Worm (Caenorhabditis elegans): ENCODE measurements around the gene F30H5.3.
A peak's percentile ranks its signal among the peaks of the same experiment; 100 is the strongest.

F30H5.3 gene

DNA sequence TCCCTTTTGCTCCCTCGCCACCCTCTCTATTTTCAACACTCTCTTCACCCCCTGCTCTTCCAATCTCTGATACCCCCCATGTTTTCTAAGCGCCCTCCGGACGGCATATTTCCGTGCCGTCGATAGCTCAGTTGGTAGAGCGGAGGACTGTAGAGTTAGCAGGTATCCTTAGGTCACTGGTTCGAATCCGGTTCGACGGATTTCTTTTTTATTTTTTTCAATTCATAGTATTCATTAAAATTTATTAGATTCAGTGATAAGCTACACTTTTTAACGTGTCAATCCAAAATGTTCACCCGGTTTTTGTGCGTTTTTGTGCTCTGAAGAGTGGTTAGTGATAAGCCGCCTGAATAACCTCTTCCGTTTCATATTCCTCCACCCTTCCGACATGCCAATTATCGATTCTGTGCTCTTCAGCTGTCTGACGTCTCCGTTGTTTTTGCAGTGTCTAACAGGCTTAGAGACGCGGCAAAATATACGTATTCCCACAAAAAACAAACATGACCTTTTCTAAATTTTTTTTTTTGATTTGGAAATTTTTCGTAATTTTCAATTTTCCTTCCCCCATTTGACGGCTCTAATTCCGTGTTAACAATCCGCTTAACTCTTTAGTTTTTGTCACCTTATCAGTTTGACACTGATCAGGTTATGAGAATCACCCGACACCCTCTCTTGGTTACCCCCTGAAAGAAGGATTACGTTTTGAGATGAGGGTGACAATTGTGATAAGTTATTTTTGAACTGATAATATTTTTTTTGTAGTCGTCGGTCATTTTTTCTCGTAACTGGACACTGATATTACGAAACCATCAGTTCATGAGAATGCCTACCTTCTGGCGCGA lies 23.5 kb upstream of the F30H5.3 start (continued):
- TF ChIP-seq mxl-3 (GFP tag; optimal IDR thresholded peaks at IDR 0.05) = peak; percentile 11
- no peak for TF ChIP-seq unc-130 (GFP tag; optimal IDR thresholded peaks at IDR 0.05)
- TF ChIP-seq dmd-8 (GFP tag; IDR thresholded peaks at IDR 0.05) = 0 out of 2 replicates have a peak, but pooled peaks have one; percentile 58
- TF ChIP-seq F44E2.7 (GFP tag; IDR thresholded peaks at IDR 0.05) = no peak
- TF ChIP-seq F37D6.2 (tag; optimal IDR thresholded peaks at IDR 0.05) = no peak
- TF ChIP-seq egl-27 (tag; optimal IDR thresholded peaks at IDR 0.05) = no peak
- TF ChIP-seq daf-12 (tag; optimal IDR thresholded peaks at IDR 0.05) = no peak
- peak; percentile 54; the same call in 1 of the 2 replicates for TF ChIP-seq dmd-9 (GFP tag; IDR thresholded peaks at IDR 0.05)
- no peak for TF ChIP-seq nhr-42 (GFP tag; IDR thresholded peaks at IDR 0.05)
- TF ChIP-seq daf-8 (GFP tag; IDR thresholded peaks at IDR 0.05) = no peak
- no peak for TF ChIP-seq F49E8.2 (tag; optimal IDR thresholded peaks at IDR 0.05; ENCODE audit: borderline replicate concordance)
- no peak for TF ChIP-seq lin-13 (GFP tag; optimal IDR thresholded peaks at IDR 0.05)
- no peak for TF ChIP-seq nhr-111 (GFP tag; optimal IDR thresholded peaks at IDR 0.05)
- TF ChIP-seq duxl-1 (tag; optimal IDR thresholded peaks at IDR 0.05; ENCODE audit: poor library complexity) = no peak
- no peak for TF ChIP-seq skn-1 (tag; optimal IDR thresholded peaks at IDR 0.05)
- TF ChIP-seq nhr-28 (tag; optimal IDR thresholded peaks at IDR 0.05) = peak; percentile 39
- peak in 1 of 2 experiments; percentile 67; a peak in 1 of 4 replicates for TF ChIP-seq madf-5 (GFP tag; IDR thresholded peaks at IDR 0.05)
- TF ChIP-seq R02D3.7 (tag; optimal IDR thresholded peaks at IDR 0.05) = no peak
- TF ChIP-seq nhr-25 (tag; optimal IDR thresholded peaks at IDR 0.05; ENCODE audit: borderline replicate concordance, insufficient read depth) = no peak
- TF ChIP-seq nhr-77 (tag; optimal IDR thresholded peaks at IDR 0.05) = no peak
- peak; percentile 72; the same call in 1 of the 2 replicates for TF ChIP-seq tra-1 (GFP tag; IDR thresholded peaks at IDR 0.05)
- TF ChIP-seq F10B5.3 (tag; optimal IDR thresholded peaks at IDR 0.05) = no peak
- no peak for TF ChIP-seq ZK337.2 (GFP tag; IDR thresholded peaks at IDR 0.05)
- no peak for TF ChIP-seq aha-1 (tag)
- TF ChIP-seq snpc-1.2 (GFP tag; IDR thresholded peaks at IDR 0.05) = no peak
- peak; percentile 61 for TF ChIP-seq hmg-1.1 (GFP tag; IDR thresholded peaks at IDR 0.05)
- no peak for TF ChIP-seq zip-11 (GFP tag; IDR thresholded peaks at IDR 0.05)
- no peak for TF ChIP-seq fos-1 (tag; optimal IDR thresholded peaks at IDR 0.05)
- TF ChIP-seq ceh-44 (GFP tag; IDR thresholded peaks at IDR 0.05) = no peak
- no peak for TF ChIP-seq sdz-12 (GFP tag; optimal IDR thresholded peaks at IDR 0.05)
- no peak for TF ChIP-seq nhr-76 (tag; optimal IDR thresholded peaks at IDR 0.05)
- 0 out of 2 replicates have a peak, but pooled peaks have one; percentile 28 for TF ChIP-seq ctbp-1 (GFP tag; IDR thresholded peaks at IDR 0.05)
- no peak for TF ChIP-seq aly-2 (tag; optimal IDR thresholded peaks at IDR 0.05)
- peak; percentile 43; the same call in 1 of the 2 replicates for TF ChIP-seq D1046.2 (GFP tag; IDR thresholded peaks at IDR 0.05)
- TF ChIP-seq daf-19 (GFP tag; conservative IDR thresholded peaks at IDR 0.05) = no peak
- TF ChIP-seq F26F4.8 (GFP tag; conservative IDR thresholded peaks at IDR 0.05) = no peak
- TF ChIP-seq ceh-20 (GFP tag; IDR thresholded peaks at IDR 0.05) = peak; percentile 59; the same call in 1 of the 2 replicates
- no peak for TF ChIP-seq ceh-82 (tag; optimal IDR thresholded peaks at IDR 0.05)
- TF ChIP-seq mxl-2 (GFP tag; conservative IDR thresholded peaks at IDR 0.05) = no peak
- TF ChIP-seq set-16 (GFP tag; IDR thresholded peaks at IDR 0.05) = no peak
- peak; percentile 61 for TF ChIP-seq nhr-48 (tag; optimal IDR thresholded peaks at IDR 0.05)
- TF ChIP-seq ztf-11 (tag; optimal IDR thresholded peaks at IDR 0.05) = no peak
- TF ChIP-seq spr-3 (GFP tag; optimal IDR thresholded peaks at IDR 0.05) = peak; percentile 64
- no peak for TF ChIP-seq ceh-62 (tag; optimal IDR thresholded peaks at IDR 0.05)
- peak; percentile 67 for TF ChIP-seq dve-1 (tag; optimal IDR thresholded peaks at IDR 0.05; ENCODE audit: insufficient read depth)
- TF ChIP-seq unc-39 (tag; optimal IDR thresholded peaks at IDR 0.05) = no peak
- TF ChIP-seq lir-3 (tag; optimal IDR thresholded peaks at IDR 0.05) = peak; percentile 56
- TF ChIP-seq ama-1 (optimal IDR thresholded peaks at IDR 0.05) = no peak
- TF ChIP-seq pqm-1 (tag; optimal IDR thresholded peaks at IDR 0.05) = peak; percentile 41
- TF ChIP-seq attf-4 (tag; optimal IDR thresholded peaks at IDR 0.05) = no peak
